Worm (Caenorhabditis elegans) whole organism, young adult: ENCODE results near the gene T14G8.4.

Experiments used
- B0035.1 ChIP-seq: sonication (generic microtip); optimal IDR thresholded peaks from 2 replicates; lab custom pipeline; 2016; ENCODE audit warnings: missing genetic modification characterization, mild to moderate bottlenecking, missing compliant biosample characterization, missing genotype, missing genetic modification reagents
- C17E4.6 ChIP-seq: fragments of 200-800 bp; sonication (Bioruptor generic); IDR thresholded peaks from 2 replicates; pipeline ENCODE4 v1.3.6; 2022; ENCODE audit warnings: missing genetic modification reagents, missing genetic modification characterization, missing compliant biosample characterization
- D2030.7 ChIP-seq: fragments of 200-800 bp; sonication (Bioruptor generic); IDR thresholded peaks from 2 replicates; pipeline ENCODE4 v1.3.6; 2022; ENCODE audit warnings: missing genetic modification reagents, missing genetic modification characterization, missing compliant biosample characterization
- F37B4.10 ChIP-seq: fragments of 200-800 bp; sonication (Bioruptor generic); IDR thresholded peaks from 2 replicates; pipeline ENCODE4 v1.3.6; 2022; ENCODE audit warnings: missing genetic modification characterization, missing compliant biosample characterization
- F55B11.4 ChIP-seq: sonication (generic microtip); optimal IDR thresholded peaks from 2 replicates; lab custom pipeline; 2016; ENCODE audit warnings: missing compliant biosample characterization, missing genetic modification characterization, borderline replicate concordance; ENCODE audit not compliant: insufficient read depth
- K11D2.4 ChIP-seq: fragments of 200-800 bp; sonication (Bioruptor generic); IDR thresholded peaks from 2 replicates; pipeline ENCODE4 v1.3.6; 2022; ENCODE audit warnings: missing genetic modification reagents, missing genetic modification characterization, missing compliant biosample characterization
- T26A5.8 ChIP-seq: sonication (generic microtip); optimal IDR thresholded peaks from 2 replicates; lab custom pipeline; 2016; ENCODE audit warnings: missing genetic modification characterization, missing compliant biosample characterization
- Y53F4B.3 ChIP-seq: fragments of 200-800 bp; sonication (Bioruptor generic); IDR thresholded peaks from 2 replicates; pipeline ENCODE4 v1.3.6; 2022; ENCODE audit warnings: missing genetic modification reagents, missing genetic modification characterization, missing compliant biosample characterization
- Y56A3A.18 ChIP-seq: fragments of 200-800 bp; sonication (Bioruptor generic); IDR thresholded peaks from 2 replicates; pipeline ENCODE4 v1.3.6; 2022; ENCODE audit warnings: missing genetic modification reagents, missing genetic modification characterization, missing compliant biosample characterization
- Y95B8A.8 ChIP-seq: fragments of 200-800 bp; sonication (Bioruptor generic); IDR thresholded peaks from 2 replicates; pipeline ENCODE4 v1.3.6; 2022; ENCODE audit warnings: missing genetic modification reagents, missing genetic modification characterization, missing compliant biosample characterization
- akir-1 ChIP-seq: fragments of 200-800 bp; sonication (Bioruptor generic); optimal IDR thresholded peaks from 2 replicates; lab custom pipeline; 2018; ENCODE audit warnings: mild to moderate bottlenecking, missing genetic modification characterization, moderate library complexity, missing compliant biosample characterization
- atf-7 ChIP-seq: sonication (generic microtip); optimal IDR thresholded peaks from 2 replicates; lab custom pipeline; 2017; ENCODE audit warnings: mild to moderate bottlenecking, missing genetic modification characterization, missing compliant biosample characterization
- attf-6 ChIP-seq: fragments of 200-800 bp; sonication (Bioruptor generic); IDR thresholded peaks from 2 replicates; pipeline ENCODE4 v1.3.6; 2022; ENCODE audit warnings: missing genetic modification reagents, missing genetic modification characterization, missing compliant biosample characterization
- cebp-2 ChIP-seq: fragments of 200-800 bp; sonication (Bioruptor generic); IDR thresholded peaks from 2 replicates; pipeline ENCODE4 v1.3.6; 2022; ENCODE audit warnings: missing genetic modification characterization, missing compliant biosample characterization
- ceh-58 ChIP-seq: fragments of 200-800 bp; sonication (Bioruptor generic); IDR thresholded peaks from 2 replicates; pipeline ENCODE4 v1.3.6; 2022; ENCODE audit warnings: missing genetic modification characterization, missing compliant biosample characterization
- ceh-79 ChIP-seq: sonication (generic microtip); optimal IDR thresholded peaks from 2 replicates; lab custom pipeline; 2017; ENCODE audit warnings: mild to moderate bottlenecking, missing genetic modification characterization, missing compliant biosample characterization
- die-1 ChIP-seq: sonication (generic microtip); optimal IDR thresholded peaks from 2 replicates; lab custom pipeline; 2016; ENCODE audit warnings: missing genotype, mild to moderate bottlenecking, missing genetic modification characterization, missing compliant biosample characterization
- dox-1 ChIP-seq: fragments of 200-800 bp; sonication (Bioruptor generic); IDR thresholded peaks from 2 replicates; pipeline ENCODE4 v1.3.6; 2022; ENCODE audit warnings: missing genetic modification reagents, missing genetic modification characterization, missing compliant biosample characterization
- dpff-1 ChIP-seq: sonication (generic microtip); optimal IDR thresholded peaks from 2 replicates; lab custom pipeline; 2017; ENCODE audit warnings: mild to moderate bottlenecking, missing genetic modification characterization, missing compliant biosample characterization
- egl-44 ChIP-seq: fragments of 200-800 bp; sonication (Bioruptor generic); IDR thresholded peaks from 2 replicates; pipeline ENCODE4 v1.3.6; 2022; ENCODE audit warnings: missing genetic modification reagents, missing genetic modification characterization, missing compliant biosample characterization
- ets-4 ChIP-seq: fragments of 200-800 bp; sonication (Bioruptor generic); optimal IDR thresholded peaks from 2 replicates; lab custom pipeline; 2018; ENCODE audit warnings: mild to moderate bottlenecking, missing genetic modification characterization, missing compliant biosample characterization
- hrde-1 ChIP-seq: sonication (generic microtip); optimal IDR thresholded peaks from 2 replicates; lab custom pipeline; 2016; ENCODE audit warnings: missing genetic modification characterization, mild to moderate bottlenecking, missing compliant biosample characterization, moderate library complexity, missing genotype, missing genetic modification reagents, borderline replicate concordance
- hsf-1 ChIP-seq: fragments of 200-800 bp; sonication (Bioruptor generic); IDR thresholded peaks from 2 replicates; pipeline ENCODE4 v1.3.6; 2022; ENCODE audit warnings: missing genetic modification reagents, missing genetic modification characterization, missing compliant biosample characterization
- let-526 ChIP-seq: fragments of 200-800 bp; sonication (Bioruptor generic); IDR thresholded peaks from 2 replicates; pipeline ENCODE4 v1.3.6; 2022; ENCODE audit warnings: missing genetic modification reagents, missing genetic modification characterization, missing compliant biosample characterization
- let-607 ChIP-seq, 2 experiments: fragments of 200-800 bp in 1 of 2; sonication (Bioruptor generic) in 1 of 2; sonication (generic microtip) in 1 of 2; optimal IDR thresholded peaks; 2 replicates each; lab custom pipeline; 2016 to 2018; ENCODE audit warnings: mild to moderate bottlenecking in 2 of 2, missing compliant biosample characterization in 2 of 2, missing genetic modification characterization in 2 of 2, moderate library complexity in 2 of 2, missing genotype in 1 of 2
- lin-35 ChIP-seq, 3 experiments: fragments of 150-350 bp in 2 of 3; sonication (generic microtip) in 1 of 3; optimal IDR thresholded peaks; 2 replicates each; lab custom pipeline; 2014 to 2018; ENCODE audit warnings: missing biosample characterization in 3 of 3, missing genetic modification characterization in 3 of 3, missing genetic modification reagents in 3 of 3
- lir-1 ChIP-seq: fragments of 200-800 bp; sonication (Bioruptor generic); conservative IDR thresholded peaks from 2 replicates; pipeline ENCODE4 v1.3.6; 2022; ENCODE audit warnings: missing genetic modification reagents, missing genetic modification characterization, missing compliant biosample characterization
- lsl-1 ChIP-seq: fragments of 200-800 bp; sonication (Bioruptor generic); optimal IDR thresholded peaks from 2 replicates; lab custom pipeline; 2018; ENCODE audit warnings: mild to moderate bottlenecking, missing genetic modification characterization, moderate library complexity, missing compliant biosample characterization
- madf-3 ChIP-seq: fragments of 200-800 bp; sonication (Bioruptor generic); IDR thresholded peaks from 2 replicates; pipeline ENCODE4 v1.3.6; 2022; ENCODE audit warnings: missing genetic modification reagents, missing genetic modification characterization, missing compliant biosample characterization
- mcd-1 ChIP-seq: fragments of 200-800 bp; sonication (Bioruptor generic); IDR thresholded peaks from 2 replicates; pipeline ENCODE4 v1.3.6; 2022; ENCODE audit warnings: missing genetic modification reagents, missing genetic modification characterization, missing compliant biosample characterization
- mes-4 ChIP-seq: sonication (generic microtip); optimal IDR thresholded peaks from 2 replicates; lab custom pipeline; 2016; ENCODE audit warnings: missing genotype, missing genetic modification characterization, missing compliant biosample characterization
- nfya-2 ChIP-seq: fragments of 200-800 bp; sonication (Bioruptor generic); IDR thresholded peaks from 2 replicates; pipeline ENCODE4 v1.3.6; 2022; ENCODE audit warnings: missing genetic modification reagents, missing genetic modification characterization, missing compliant biosample characterization
- nhr-120 ChIP-seq: fragments of 200-800 bp; sonication (Bioruptor generic); IDR thresholded peaks from 2 replicates; pipeline ENCODE4 v1.3.6; 2022; ENCODE audit warnings: missing genetic modification characterization, missing compliant biosample characterization
- nhr-179 ChIP-seq: sonication (generic microtip); optimal IDR thresholded peaks from 2 replicates; lab custom pipeline; 2016; ENCODE audit warnings: mild to moderate bottlenecking, missing genetic modification characterization, missing compliant biosample characterization
- nhr-90 ChIP-seq: sonication (generic microtip); optimal IDR thresholded peaks from 2 replicates; lab custom pipeline; 2016; ENCODE audit warnings: missing genotype, mild to moderate bottlenecking, missing genetic modification characterization, missing compliant biosample characterization
- pha-4 ChIP-seq: fragments of 150-350 bp; sonication (generic microtip); optimal IDR thresholded peaks from 2 replicates; lab custom pipeline; 2014; ENCODE audit warnings: missing biosample characterization, missing genetic modification reagents, missing genetic modification characterization
- rec-8 ChIP-seq, 2 experiments: sonication (generic microtip); optimal IDR thresholded peaks; 2 replicates each; lab custom pipeline; 2016; ENCODE audit warnings: mild to moderate bottlenecking in 2 of 2, missing genetic modification characterization in 2 of 2, missing genetic modification reagents in 2 of 2, missing genotype in 2 of 2, missing biosample characterization in 1 of 2, missing compliant biosample characterization in 1 of 2, moderate library complexity in 1 of 2
- rpc-1 ChIP-seq, 2 experiments: fragments of 150-350 bp in 1 of 2; sonication (generic microtip) in 1 of 2; optimal IDR thresholded peaks; 2 replicates each; lab custom pipeline; 2014 to 2018; ENCODE audit warnings: missing biosample characterization in 1 of 2, missing genetic modification characterization in 1 of 2, missing genetic modification reagents in 1 of 2, missing genotype in 1 of 2
- sea-2 ChIP-seq: fragments of 200-800 bp; sonication (Bioruptor generic); IDR thresholded peaks from 2 replicates; pipeline ENCODE4 v1.3.6; 2022; ENCODE audit warnings: missing genetic modification characterization, missing compliant biosample characterization
- snpc-1.1 ChIP-seq: sonication (generic microtip); optimal IDR thresholded peaks from 2 replicates; lab custom pipeline; 2017; ENCODE audit warnings: missing genetic modification characterization, mild to moderate bottlenecking, missing compliant biosample characterization, antibody characterized with exemption, moderate library complexity, missing genotype, missing genetic modification reagents; ENCODE audit not compliant: insufficient read depth
- snpc-1.3 ChIP-seq: sonication (generic microtip); optimal IDR thresholded peaks from 2 replicates; lab custom pipeline; 2017; ENCODE audit warnings: missing genetic modification characterization, mild to moderate bottlenecking, missing compliant biosample characterization, antibody characterized with exemption, moderate library complexity, missing genotype, missing genetic modification reagents; ENCODE audit not compliant: insufficient read depth
- sptf-2 ChIP-seq: fragments of 200-800 bp; sonication (Bioruptor generic); optimal IDR thresholded peaks from 2 replicates; lab custom pipeline; 2018; ENCODE audit warnings: mild to moderate bottlenecking, missing genetic modification characterization, missing compliant biosample characterization
- unc-130 ChIP-seq: sonication (generic microtip); optimal IDR thresholded peaks from 2 replicates; lab custom pipeline; 2016; ENCODE audit warnings: missing genetic modification reagents, missing genetic modification characterization, missing compliant biosample characterization
- zfh-2 ChIP-seq: fragments of 200-800 bp; sonication (Bioruptor generic); conservative IDR thresholded peaks from 2 replicates; pipeline ENCODE4 v1.3.6; 2022; ENCODE audit warnings: missing genetic modification reagents, missing genetic modification characterization, missing compliant biosample characterization
- zim-3 ChIP-seq: sonication (generic microtip); optimal IDR thresholded peaks from 2 replicates; lab custom pipeline; 2017; ENCODE audit warnings: mild to moderate bottlenecking, missing genetic modification characterization, moderate library complexity, missing compliant biosample characterization
- ztf-25 ChIP-seq: fragments of 200-800 bp; sonication (Bioruptor generic); IDR thresholded peaks from 2 replicates; pipeline ENCODE4 v1.3.6; 2022; ENCODE audit warnings: missing genetic modification reagents, missing genetic modification characterization, missing compliant biosample characterization

T14G8.4 gene

ce11 chrX:12854680-12855079 lies 9.0 kb downstream of the T14G8.4 start (continued):
- TF ChIP-seq ceh-58 (GFP tag; lab: Robert Waterston, UW) (no peak), snpc-1.1 (no peak), rpc-1 (optimal IDR thresholded peaks at IDR 0.05; lab: Kevin White, UChicago) (peak; percentile 57), rpc-1 (tag; optimal IDR thresholded peaks at IDR 0.05; lab: Kevin White, UChicago) (peak; percentile 72), C17E4.6 (GFP tag; lab: Robert Waterston, UW) (no peak), ets-4 (GFP tag; lab: Kevin White, UChicago) (no peak), zim-3 (tag; lab: Kevin White, UChicago) (no peak), atf-7 (no peak), nhr-90 (tag; lab: Kevin White, UChicago) (peak; percentile 11), die-1 (tag; lab: Kevin White, UChicago) (peak; percentile 53), hsf-1 (GFP tag; lab: Robert Waterston, UW) (no peak), Y56A3A.18 (GFP tag; lab: Robert Waterston, UW) (no peak), akir-1 (GFP tag; lab: Kevin White, UChicago) (no peak), lsl-1 (GFP tag; lab: Kevin White, UChicago) (no peak), F55B11.4 (tag; lab: Kevin White, UChicago) (no peak), D2030.7 (GFP tag; lab: Robert Waterston, UW) (peak; percentile 65), lir-1 (GFP tag; lab: Robert Waterston, UW) (no peak), B0035.1 (no peak), rec-8 (tag; optimal IDR thresholded peaks at IDR 0.05; lab: Kevin White, UChicago) (no peak), nfya-2 (GFP tag; lab: Robert Waterston, UW) (no peak), attf-6 (GFP tag; lab: Robert Waterston, UW) (no peak), dox-1 (GFP tag; lab: Robert Waterston, UW) (peak; percentile 36; the same call in 1 of the 2 replicates), dpff-1 (no peak), hrde-1 (tag; lab: Kevin White, UChicago) (no peak), sea-2 (no peak), zfh-2 (GFP tag; lab: Robert Waterston, UW) (no peak), sptf-2 (no peak), unc-130 (GFP tag; lab: Kevin White, UChicago) (no peak), let-607 (tag; optimal IDR thresholded peaks at IDR 0.05; lab: Kevin White, UChicago) (no peak), ceh-79 (tag; lab: Kevin White, UChicago) (no peak), pha-4 (tag; lab: Kevin White, UChicago) (no peak), nhr-120 (no peak), F37B4.10 (no peak), snpc-1.3 (tag; lab: Kevin White, UChicago) (no peak), mcd-1 (GFP tag; lab: Robert Waterston, UW) (no peak), madf-3 (no peak), mes-4 (tag; lab: Kevin White, UChicago) (no peak), egl-44 (GFP tag; lab: Robert Waterston, UW) (0 out of 2 replicates have a peak, but pooled peaks have one; percentile 19), ztf-25 (GFP tag; lab: Robert Waterston, UW) (0 out of 2 replicates have a peak, but pooled peaks have one; percentile 51), Y95B8A.8 (GFP tag; lab: Robert Waterston, UW) (no peak), Y53F4B.3 (GFP tag; lab: Robert Waterston, UW) (no peak), cebp-2 (GFP tag; lab: Robert Waterston, UW) (no peak), nhr-179 (no peak), let-526 (GFP tag; lab: Robert Waterston, UW) (no peak), K11D2.4 (GFP tag; lab: Robert Waterston, UW) (no peak), lin-35 (GFP tag; optimal IDR thresholded peaks at IDR 0.05; lab: Kevin White, UChicago) (no peak), T26A5.8 (tag; lab: Kevin White, UChicago) (no peak)
